Worm (Caenorhabditis elegans): Measurements from ENCODE around the gene lin-22.

DNA sequence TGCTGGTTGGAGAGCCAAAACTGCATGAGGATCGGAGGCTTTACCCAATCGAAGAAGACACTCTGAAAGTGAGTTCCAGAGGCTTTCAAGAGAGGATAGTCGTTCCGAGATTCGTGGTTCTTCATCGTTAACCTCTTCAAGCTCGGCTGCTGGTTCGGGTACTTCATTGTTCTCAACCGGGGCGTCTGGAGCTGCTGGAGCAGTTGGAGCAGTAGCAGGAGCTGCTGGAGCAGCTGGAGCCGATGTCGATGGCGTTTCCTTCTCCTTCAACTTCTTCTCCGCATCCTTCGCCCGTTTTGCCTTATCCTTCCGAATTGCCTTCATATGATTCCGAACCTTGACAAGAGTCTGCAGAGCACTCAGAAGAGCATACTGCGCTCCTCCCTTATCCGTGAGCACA, 15.8 kb downstream of the lin-22 start:
- TF ChIP-seq him-1 (tag; optimal IDR thresholded peaks at IDR 0.05) (no peak), W03F9.2 (tag; optimal IDR thresholded peaks at IDR 0.05) (no peak)
